Worm (Caenorhabditis elegans) whole organism, L1 larva: ENCODE data around the gene F47E1.2.

ENCODE experiments used
- fkh-10 ChIP-seq: sonication (generic microtip); optimal IDR thresholded peaks from 2 replicates; lab custom pipeline; 2017; ENCODE audit warnings: missing biosample characterization, missing genetic modification reagents, missing genetic modification characterization
- hpl-2 ChIP-seq: fragments of 150-350 bp; optimal IDR thresholded peaks from 2 replicates; lab custom pipeline; 2014; ENCODE audit warnings: missing biosample characterization, missing genetic modification reagents, missing genetic modification characterization
- nhr-237 ChIP-seq: fragments of 150-350 bp; optimal IDR thresholded peaks from 2 replicates; lab custom pipeline; 2014; ENCODE audit warnings: missing biosample characterization, missing genetic modification characterization
- nhr-47 ChIP-seq: sonication (generic microtip); optimal IDR thresholded peaks from 2 replicates; lab custom pipeline; 2016; ENCODE audit warnings: mild to moderate bottlenecking, missing genetic modification characterization, moderate library complexity, missing compliant biosample characterization
- nhr-77 ChIP-seq: fragments of 150-350 bp; optimal IDR thresholded peaks from 2 replicates; lab custom pipeline; 2014; ENCODE audit warnings: missing biosample characterization, missing genetic modification characterization
- tbx-2 ChIP-seq: sonication (generic microtip); optimal IDR thresholded peaks from 2 replicates; lab custom pipeline; 2016; ENCODE audit warnings: missing genetic modification characterization, missing compliant biosample characterization
- zag-1 ChIP-seq: fragments of 150-350 bp; optimal IDR thresholded peaks from 2 replicates; lab custom pipeline; 2014; ENCODE audit warnings: missing biosample characterization, missing genetic modification characterization

ce11 chrX:9105888-9106287, 48.4 kb downstream of the F47E1.2 start:
- TF ChIP-seq nhr-47 = no peak
- no peak for TF ChIP-seq zag-1
- no peak for TF ChIP-seq nhr-77
- no peak for TF ChIP-seq fkh-10 (GFP tag; lab: Kevin White, UChicago)
- TF ChIP-seq nhr-237 (tag; lab: Kevin White, UChicago) = no peak
- no peak for TF ChIP-seq hpl-2 (GFP tag; lab: Kevin White, UChicago)
- TF ChIP-seq tbx-2 (tag; lab: Kevin White, UChicago) = no peak
